Worm (Caenorhabditis elegans) whole organism, L4/young adult: ENCODE results near the gene cku-80.

ENCODE experiments used
- W03F9.2 ChIP-seq: fragments of 150-350 bp; optimal IDR thresholded peaks from 2 replicates; lab custom pipeline; 2014; ENCODE audit warnings: missing biosample characterization, missing genetic modification characterization
- dao-5 ChIP-seq: sonication (generic microtip); optimal IDR thresholded peaks from 2 replicates; lab custom pipeline; 2016; ENCODE audit warnings: missing genotype, missing genetic modification characterization, moderate library complexity, missing compliant biosample characterization
- him-1 ChIP-seq: sonication (generic microtip); optimal IDR thresholded peaks from 2 replicates; lab custom pipeline; 2016; ENCODE audit warnings: missing genotype, missing genetic modification reagents, missing genetic modification characterization, missing compliant biosample characterization

- TF ChIP-seq W03F9.2 (tag; lab: Kevin White, UChicago): no peak
- TF ChIP-seq him-1 (tag; lab: Kevin White, UChicago): no peak
- TF ChIP-seq dao-5 (tag; lab: Kevin White, UChicago): no peak
Measured at ce11 chrIII:4398463-4398862, 21.2 kb upstream of the cku-80 start, which contains the start of gene R07E5.6.
